Fruit fly (Drosophila melanogaster) whole organism, adult: ENCODE data around the gene CycT.

Source experiments
- CG11617 ChIP-seq: fragments of 200-800 bp; sonication (Bioruptor generic); optimal IDR thresholded peaks from 2 replicates; lab custom pipeline; 2017; ENCODE audit warnings: mild to moderate bottlenecking, missing biosample characterization, missing genetic modification reagents, missing genetic modification characterization
- CG12768 ChIP-seq: fragments of 200-800 bp; sonication (Bioruptor generic); optimal IDR thresholded peaks from 2 replicates; lab custom pipeline; 2017; ENCODE audit warnings: missing biosample characterization, missing genetic modification characterization, mild to moderate bottlenecking, moderate library complexity, missing genetic modification reagents
- CG14711 ChIP-seq: fragments of 200-800 bp; sonication (Bioruptor generic); optimal IDR thresholded peaks from 2 replicates; lab custom pipeline; 2018; ENCODE audit warnings: missing biosample characterization, mild to moderate bottlenecking, missing genetic modification characterization, moderate library complexity
- CG1620 ChIP-seq: fragments of 200-800 bp; sonication (Bioruptor generic); optimal IDR thresholded peaks from 2 replicates; lab custom pipeline; 2016; ENCODE audit warnings: missing biosample characterization, missing genetic modification characterization
- CG33017 ChIP-seq: fragments of 200-800 bp; sonication (Bioruptor generic); optimal IDR thresholded peaks from 2 replicates; lab custom pipeline; 2018; ENCODE audit warnings: missing biosample characterization, mild to moderate bottlenecking, missing genetic modification characterization, moderate library complexity
- CG5204 ChIP-seq: fragments of 200-800 bp; sonication (Bioruptor generic); optimal IDR thresholded peaks from 2 replicates; lab custom pipeline; 2016; ENCODE audit warnings: missing biosample characterization, missing genetic modification characterization
- CG7045 ChIP-seq: fragments of 200-800 bp; sonication (Bioruptor generic); optimal IDR thresholded peaks from 2 replicates; lab custom pipeline; 2017; ENCODE audit warnings: missing biosample characterization, mild to moderate bottlenecking, missing genetic modification characterization
- CG7101 ChIP-seq: fragments of 200-800 bp; sonication (Bioruptor generic); optimal IDR thresholded peaks from 2 replicates; lab custom pipeline; 2018; ENCODE audit warnings: missing biosample characterization, mild to moderate bottlenecking, missing genetic modification characterization, moderate library complexity
- Clk ChIP-seq: fragments of 200-800 bp; sonication (Bioruptor generic); optimal IDR thresholded peaks from 2 replicates; lab custom pipeline; 2017; ENCODE audit warnings: missing biosample characterization, missing genetic modification characterization
- Crg-1 ChIP-seq: fragments of 200-800 bp; sonication (Bioruptor generic); optimal IDR thresholded peaks from 2 replicates; lab custom pipeline; 2016; ENCODE audit warnings: missing biosample characterization, missing genetic modification characterization
- Hr96 ChIP-seq: fragments of 200-800 bp; sonication (Bioruptor generic); optimal IDR thresholded peaks from 2 replicates; lab custom pipeline; 2016; ENCODE audit warnings: missing biosample characterization, missing genetic modification characterization
- Mnt ChIP-seq: fragments of 200-800 bp; sonication (Bioruptor generic); optimal IDR thresholded peaks from 2 replicates; lab custom pipeline; 2016; ENCODE audit warnings: missing biosample characterization, mild to moderate bottlenecking, missing genetic modification characterization
- bab1 ChIP-seq: fragments of 200-800 bp; sonication (Bioruptor generic); optimal IDR thresholded peaks from 3 replicates; lab custom pipeline; 2019; ENCODE audit warnings: missing biosample characterization, mild to moderate bottlenecking, missing genetic modification characterization, moderate library complexity
- cic ChIP-seq: fragments of 200-800 bp; sonication (Bioruptor generic); optimal IDR thresholded peaks from 2 replicates; lab custom pipeline; 2017; ENCODE audit warnings: missing biosample characterization, mild to moderate bottlenecking, missing genetic modification characterization, moderate library complexity
- cnc ChIP-seq, 2 experiments: fragments of >200 bp; optimal IDR thresholded peaks; 2 replicates each; lab custom pipeline; 2017
- kay ChIP-seq: fragments of 200-800 bp; sonication (Bioruptor generic); peaks from one replicate; lab custom pipeline; 2016; ENCODE audit warnings: missing biosample characterization, missing genetic modification characterization, borderline replicate concordance
- ovo ChIP-seq: fragments of 200-800 bp; sonication (Bioruptor generic); optimal IDR thresholded peaks from 2 replicates; lab custom pipeline; 2016; ENCODE audit warnings: missing biosample characterization, missing genetic modification characterization
- pad ChIP-seq: fragments of 200-800 bp; sonication (Bioruptor generic); optimal IDR thresholded peaks from 3 replicates; lab custom pipeline; 2017; ENCODE audit warnings: missing biosample characterization, missing genetic modification characterization, mild to moderate bottlenecking, moderate library complexity, missing genetic modification reagents
- tj ChIP-seq: fragments of 200-800 bp; sonication (Bioruptor generic); optimal IDR thresholded peaks from 3 replicates; lab custom pipeline; 2017; ENCODE audit warnings: missing biosample characterization, mild to moderate bottlenecking, missing genetic modification characterization, moderate library complexity
- toe ChIP-seq: fragments of 200-800 bp; sonication (Bioruptor generic); optimal IDR thresholded peaks from 2 replicates; lab custom pipeline; 2016; ENCODE audit warnings: missing biosample characterization, missing genetic modification characterization

CycT gene

DNA sequence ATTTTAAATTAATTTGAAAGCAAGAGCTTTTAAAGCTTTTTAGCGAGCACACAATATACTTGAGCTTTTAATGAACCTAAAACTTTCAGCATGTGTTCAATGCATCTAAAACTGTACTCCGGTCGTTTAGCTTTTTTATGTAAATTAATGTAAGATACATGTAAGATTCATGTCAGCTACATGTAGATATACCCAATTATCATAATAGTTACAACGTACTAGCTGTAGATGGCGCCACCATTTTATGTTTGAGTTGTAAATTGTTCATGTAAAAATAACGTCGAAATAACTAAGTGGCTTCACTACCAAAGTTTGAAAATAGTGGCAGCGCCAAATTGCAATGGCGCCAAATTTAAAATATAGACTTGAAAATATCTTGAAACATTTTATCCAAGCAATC lies 39.3 kb upstream of the CycT start:
- TF ChIP-seq Crg-1 (GFP tag; lab: Kevin White, UChicago): no peak
- TF ChIP-seq cnc (optimal IDR thresholded peaks at IDR 0.05; lab: Kevin White, UChicago): no peak
- peak; percentile 86 for TF ChIP-seq bab1 (GFP tag; lab: Kevin White, UChicago)
- TF ChIP-seq CG14711: peak; percentile 29
- TF ChIP-seq pad (GFP tag; lab: Kevin White, UChicago): peak; percentile 17
- peak; percentile 52 for TF ChIP-seq cic (GFP tag; lab: Kevin White, UChicago)
- peak; percentile 23 for TF ChIP-seq CG7101
- TF ChIP-seq CG1620: peak; percentile 56

dm6 chr3L:17595810-17596561 lies 38.4 kb upstream of the CycT start:
- no peak for TF ChIP-seq Hr96 (GFP tag; lab: Kevin White, UChicago)
- TF ChIP-seq CG1620: no peak
- no peak for TF ChIP-seq Mnt (GFP tag; lab: Kevin White, UChicago)
- no peak for TF ChIP-seq Clk (GFP tag; lab: Kevin White, UChicago)
- TF ChIP-seq CG12768 (GFP tag; lab: Kevin White, UChicago): no peak
- no peak for TF ChIP-seq kay (GFP tag; lab: Kevin White, UChicago)
- TF ChIP-seq cnc (optimal IDR thresholded peaks at IDR 0.05; lab: Kevin White, UChicago): no peak
- TF ChIP-seq CG33017: no peak
- TF ChIP-seq cic (GFP tag; lab: Kevin White, UChicago): no peak
- TF ChIP-seq CG11617 (GFP tag; lab: Kevin White, UChicago): no peak
- TF ChIP-seq Crg-1 (GFP tag; lab: Kevin White, UChicago): no peak
- no peak for TF ChIP-seq bab1 (GFP tag; lab: Kevin White, UChicago)
- TF ChIP-seq CG7101: no peak
- no peak for TF ChIP-seq ovo (GFP tag; lab: Kevin White, UChicago)
- no peak for TF ChIP-seq CG5204 (GFP tag; lab: Kevin White, UChicago)

dm6 chr3L:17593174-17593573 lies 35.6 kb upstream of the CycT start:
- no peak for TF ChIP-seq CG33017
- peak; percentile 2 for TF ChIP-seq CG12768 (GFP tag; lab: Kevin White, UChicago)

DNA sequence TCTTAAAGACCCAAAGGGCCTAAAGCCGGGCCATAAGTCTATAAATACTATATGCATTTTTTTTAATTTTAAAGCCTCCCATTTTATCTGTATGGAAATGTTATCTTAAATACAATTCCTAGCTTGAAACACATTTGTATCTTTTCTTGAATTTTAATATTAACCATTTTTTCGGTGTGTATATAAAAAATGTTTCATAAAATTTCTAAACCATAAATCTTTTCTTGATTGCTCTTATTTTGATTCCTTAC lies 33.6 kb upstream of the CycT start:
- TF ChIP-seq CG12768 (GFP tag; lab: Kevin White, UChicago): no peak
- TF ChIP-seq ovo (GFP tag; lab: Kevin White, UChicago): no peak
- TF ChIP-seq Hr96 (GFP tag; lab: Kevin White, UChicago): no peak
- no peak for TF ChIP-seq toe (GFP tag; lab: Kevin White, UChicago)
- no peak for TF ChIP-seq Crg-1 (GFP tag; lab: Kevin White, UChicago)
- TF ChIP-seq CG33017: no peak
- no peak for TF ChIP-seq kay (GFP tag; lab: Kevin White, UChicago)
- TF ChIP-seq bab1 (GFP tag; lab: Kevin White, UChicago): no peak
- no peak for TF ChIP-seq cic (GFP tag; lab: Kevin White, UChicago)
- TF ChIP-seq Clk (GFP tag; lab: Kevin White, UChicago): no peak
- TF ChIP-seq CG5204 (GFP tag; lab: Kevin White, UChicago): no peak
- no peak for TF ChIP-seq CG11617 (GFP tag; lab: Kevin White, UChicago)
- TF ChIP-seq pad (GFP tag; lab: Kevin White, UChicago): no peak

DNA sequence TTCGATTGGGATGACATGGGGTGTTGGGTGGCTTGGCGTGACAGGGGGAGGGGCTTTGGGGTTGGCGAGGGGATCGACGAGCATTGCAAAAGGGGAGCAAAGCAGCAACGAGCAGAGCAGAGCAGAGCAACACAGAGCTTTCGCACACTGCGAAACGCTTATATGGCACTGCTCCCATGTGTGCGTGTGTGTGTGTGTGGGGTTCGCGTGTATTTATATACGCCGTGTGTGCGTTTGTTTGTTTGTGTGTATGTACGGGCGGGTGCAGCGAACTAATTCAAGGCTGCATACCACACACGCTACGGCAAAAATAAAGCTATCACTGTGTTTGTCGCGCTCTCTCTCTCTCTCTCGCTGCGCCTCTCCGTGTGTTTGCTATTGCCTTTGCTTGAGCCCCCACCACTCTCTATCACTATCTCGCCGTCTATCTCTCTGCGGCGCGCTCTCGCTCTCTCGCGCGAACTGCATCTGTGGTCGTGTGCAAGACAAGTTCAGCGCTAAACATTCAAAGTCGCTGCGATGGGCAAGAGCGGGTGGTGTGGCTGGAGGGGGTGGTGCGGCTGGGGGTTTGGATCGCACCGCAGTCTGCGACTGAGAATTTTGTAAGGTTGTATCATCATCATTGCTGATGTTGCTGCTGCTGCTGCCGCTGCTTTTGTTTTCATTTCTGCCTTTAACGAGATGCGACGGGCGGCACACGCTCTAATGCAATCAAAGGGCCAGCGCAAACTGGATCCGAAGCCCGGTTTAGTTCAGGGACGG lies 33.0 kb upstream of the CycT start:
- TF ChIP-seq bab1 (GFP tag; lab: Kevin White, UChicago) (no peak), cnc (optimal IDR thresholded peaks at IDR 0.05; lab: Kevin White, UChicago) (no peak), toe (GFP tag; lab: Kevin White, UChicago) (no peak), CG7045 (peak; percentile 17), cic (GFP tag; lab: Kevin White, UChicago) (peak; percentile 77), Mnt (GFP tag; lab: Kevin White, UChicago) (peak; percentile 47), Hr96 (GFP tag; lab: Kevin White, UChicago) (no peak), CG1620 (no peak), Crg-1 (GFP tag; lab: Kevin White, UChicago) (peak; percentile 50), CG5204 (GFP tag; lab: Kevin White, UChicago) (no peak), kay (GFP tag; lab: Kevin White, UChicago) (no peak), tj (peak; percentile 70), ovo (GFP tag; lab: Kevin White, UChicago) (peak; percentile 17), CG11617 (GFP tag; lab: Kevin White, UChicago) (peak; percentile 32), CG33017 (no peak), CG7101 (no peak), CG12768 (GFP tag; lab: Kevin White, UChicago) (peak; percentile 59), pad (GFP tag; lab: Kevin White, UChicago) (peak; percentile 60), Clk (GFP tag; lab: Kevin White, UChicago) (peak; percentile 74), CG14711 (no peak)

DNA sequence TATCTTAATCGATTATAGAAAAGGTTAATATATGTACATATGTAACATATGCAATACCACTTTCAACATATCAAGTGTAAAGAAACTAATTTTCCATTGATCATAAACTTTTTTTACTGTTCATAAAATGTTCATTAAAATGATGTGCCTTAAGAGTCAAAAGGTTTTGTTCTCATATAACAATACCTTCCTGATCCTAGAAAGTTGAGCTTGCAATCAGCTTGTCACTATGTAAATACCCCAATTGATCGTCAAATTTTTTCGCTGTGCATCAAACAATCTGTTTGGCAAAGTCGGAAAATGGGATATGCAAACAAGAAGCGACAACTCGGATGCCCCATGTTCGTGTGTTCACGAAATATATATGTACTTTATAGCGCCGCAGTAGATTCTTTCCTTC lies 32.5 kb upstream of the CycT start:
- TF ChIP-seq cic (GFP tag; lab: Kevin White, UChicago) (no peak), pad (GFP tag; lab: Kevin White, UChicago) (no peak), Clk (GFP tag; lab: Kevin White, UChicago) (no peak), CG5204 (GFP tag; lab: Kevin White, UChicago) (no peak), cnc (optimal IDR thresholded peaks at IDR 0.05; lab: Kevin White, UChicago) (no peak), Crg-1 (GFP tag; lab: Kevin White, UChicago) (no peak), tj (no peak), bab1 (GFP tag; lab: Kevin White, UChicago) (no peak), CG12768 (GFP tag; lab: Kevin White, UChicago) (no peak)
